Worm (Caenorhabditis elegans): ENCODE data around the gene B0353.1.

Gene B0353.1

ce11 chrIII:555650-556049 is at the start of gene B0353.1:
Gene B0353.1 (plus strand): TSS chrIII:555950.
- no peak for TF ChIP-seq unc-62 (GFP tag; optimal IDR thresholded peaks at IDR 0.05)

DNA sequence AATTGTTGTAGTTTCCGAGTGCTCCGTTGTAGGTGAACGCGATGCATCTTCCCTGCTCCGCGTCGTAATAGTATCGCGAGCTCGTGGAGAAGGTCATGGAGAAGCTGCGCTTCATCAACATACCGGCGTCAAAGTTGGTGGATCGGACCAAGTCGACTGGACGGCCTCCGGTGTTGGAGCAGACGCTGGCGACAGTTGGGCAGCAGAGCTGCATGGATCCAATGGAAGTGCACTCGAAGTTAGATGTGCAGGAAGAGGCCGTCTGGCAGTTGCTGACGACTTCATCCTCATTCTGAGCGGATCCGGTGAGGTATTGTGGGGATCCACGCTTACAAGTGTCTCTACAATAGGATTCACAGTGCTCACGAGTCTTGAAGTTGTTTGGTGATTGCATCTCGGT is 46.7 kb upstream of the B0353.1 start:
- TF ChIP-seq unc-62 (GFP tag; optimal IDR thresholded peaks at IDR 0.05): no peak

- TF ChIP-seq unc-62 (GFP tag; optimal IDR thresholded peaks at IDR 0.05): no peak
These were observed 43.6 kb upstream of the B0353.1 start, which contains the start of gene F30H5.3 for ce11 chrIII:512117-512516. Gene F30H5.3 (minus strand): TSS chrIII:512217.

DNA sequence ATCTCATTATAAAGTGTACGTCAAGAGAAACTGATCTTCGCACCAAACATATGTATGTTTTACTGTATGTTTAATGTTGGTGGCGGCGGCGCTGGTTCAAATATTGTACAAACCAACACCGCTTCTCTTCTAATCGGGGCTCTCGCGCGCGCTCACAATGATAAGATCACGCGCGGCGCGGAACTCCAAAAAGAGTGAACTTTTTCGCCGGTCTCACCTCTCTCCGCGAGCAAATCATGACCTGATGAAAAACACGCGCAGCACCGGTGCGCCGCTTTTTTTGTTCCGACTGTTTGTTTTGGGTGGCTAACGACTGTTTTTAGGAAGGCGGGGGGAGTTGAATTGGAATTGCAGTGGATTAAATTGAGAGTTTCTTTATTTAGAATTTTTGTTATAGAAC is 42.4 kb upstream of the B0353.1 start:
- no peak for TF ChIP-seq unc-62 (GFP tag; optimal IDR thresholded peaks at IDR 0.05)

DNA sequence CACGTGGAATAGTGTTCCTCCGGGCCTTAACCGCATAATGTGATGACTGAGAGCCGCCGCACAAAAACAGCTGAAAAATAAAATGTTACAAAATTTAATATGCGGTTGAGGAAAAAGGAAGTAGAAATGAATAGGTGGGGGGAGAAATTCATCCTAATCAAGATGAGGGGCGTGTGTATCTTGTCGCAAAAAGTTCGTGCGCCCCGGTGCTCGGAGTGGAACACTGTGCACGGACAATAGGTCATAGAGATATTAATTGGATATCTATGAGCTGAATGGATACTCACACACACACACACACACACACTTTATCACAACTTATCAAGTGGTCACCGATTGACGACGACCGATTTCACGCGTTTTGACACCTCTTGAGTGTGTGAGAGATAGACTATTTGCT is 31.8 kb upstream of the B0353.1 start, which contains the start of gene T22F7.3:
Gene T22F7.3 (minus strand): TSS at position 101 of the 400 bp plus-strand sequence.
- TF ChIP-seq unc-62 (GFP tag; optimal IDR thresholded peaks at IDR 0.05): no peak

DNA sequence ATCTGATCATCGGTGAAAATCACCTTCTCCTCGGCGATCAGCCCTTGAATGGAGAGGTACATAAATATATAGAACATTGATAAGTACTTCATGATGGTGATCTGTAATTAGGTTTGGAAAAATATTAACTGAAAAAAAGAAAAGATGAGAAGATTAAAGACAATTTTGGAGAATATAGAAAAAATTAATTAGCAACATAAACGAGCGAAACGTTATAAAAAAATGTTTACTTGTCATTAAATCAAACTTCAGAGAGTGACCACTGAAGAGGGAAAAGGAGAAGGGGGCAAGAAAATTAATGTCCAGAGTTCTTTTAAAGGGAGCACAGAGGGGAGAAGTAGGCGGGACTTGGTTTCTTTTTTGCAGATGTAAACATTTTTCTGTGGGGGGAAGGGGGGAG is 28.9 kb upstream of the B0353.1 start, which contains the start of gene T22F7.4:
Gene T22F7.4 (minus strand): TSS at position 101 of the 400 bp plus-strand sequence.
- no peak for TF ChIP-seq unc-62 (GFP tag; optimal IDR thresholded peaks at IDR 0.05)

DNA sequence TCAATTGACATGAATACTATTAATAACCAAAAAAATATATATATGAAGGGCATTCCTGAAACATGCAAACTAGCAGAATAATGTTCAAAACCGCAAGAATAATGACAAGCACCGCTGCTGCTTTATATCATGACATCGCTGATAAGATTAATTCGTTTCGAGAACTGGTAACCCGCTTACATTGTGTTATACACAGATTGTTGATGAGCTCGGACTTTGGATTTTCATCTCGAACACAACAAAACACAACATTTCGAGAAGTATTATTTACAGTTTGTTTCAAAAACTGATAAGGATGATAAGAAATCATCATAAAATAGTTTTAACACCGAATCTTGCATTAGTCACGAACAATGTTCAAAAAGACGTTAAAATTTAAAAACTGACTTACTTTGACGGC is 24.9 kb upstream of the B0353.1 start:
- no peak for TF ChIP-seq unc-62 (GFP tag; optimal IDR thresholded peaks at IDR 0.05)

- no peak for TF ChIP-seq unc-62 (GFP tag; optimal IDR thresholded peaks at IDR 0.05)
These were observed 23.6 kb upstream of the B0353.1 start for ce11 chrIII:532152-532551.

ce11 chrIII:535266-536107 is 20.3 kb upstream of the B0353.1 start:
- TF ChIP-seq unc-62 (GFP tag; optimal IDR thresholded peaks at IDR 0.05): no peak

- TF ChIP-seq unc-62 (GFP tag; optimal IDR thresholded peaks at IDR 0.05): no peak
These were observed 18.7 kb upstream of the B0353.1 start for ce11 chrIII:537054-537453.

DNA sequence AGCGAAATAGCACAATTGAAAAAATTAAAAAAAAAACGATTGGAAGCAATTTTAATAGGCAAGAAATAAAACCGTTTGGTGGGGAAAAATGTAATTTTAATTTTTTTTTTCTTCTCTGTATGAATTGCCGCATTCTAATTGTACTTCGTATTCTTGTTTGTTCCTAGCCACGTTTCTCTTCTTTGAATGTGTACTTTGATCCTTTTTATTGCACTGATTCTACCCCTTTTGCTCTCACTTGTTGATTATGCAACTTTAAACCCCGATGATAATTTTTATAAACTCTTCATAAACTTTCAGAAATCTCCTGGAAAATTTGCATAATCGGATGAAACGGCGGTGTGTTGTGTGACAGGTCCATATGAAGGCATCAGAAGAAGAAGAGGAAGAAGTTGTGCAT is 14.0 kb upstream of the B0353.1 start, which contains the start of gene T22F7.1:
Gene T22F7.1 (plus strand): TSS at position 301 of the 400 bp plus-strand sequence.
- no peak for TF ChIP-seq unc-62 (GFP tag; optimal IDR thresholded peaks at IDR 0.05)

DNA sequence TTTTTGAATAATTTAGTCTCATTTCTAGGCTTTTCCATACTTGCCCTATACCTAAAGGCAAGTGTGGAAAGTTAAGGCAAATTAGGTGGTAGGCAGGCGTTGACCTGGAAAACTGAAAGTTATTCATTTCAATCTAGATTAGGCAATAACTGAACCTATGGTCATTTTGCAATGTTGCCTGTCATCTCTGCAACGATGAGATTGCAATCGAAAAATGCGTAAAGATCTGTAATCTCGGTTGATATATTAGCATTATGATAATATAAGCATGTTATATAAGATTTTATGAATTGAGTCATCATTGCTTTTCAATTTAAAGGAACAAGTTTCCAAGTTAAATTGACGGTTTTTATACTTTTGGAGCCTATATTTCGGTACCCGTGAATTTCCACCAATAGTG is 8.0 kb upstream of the B0353.1 start:
- TF ChIP-seq unc-62 (GFP tag; optimal IDR thresholded peaks at IDR 0.05): no peak

DNA sequence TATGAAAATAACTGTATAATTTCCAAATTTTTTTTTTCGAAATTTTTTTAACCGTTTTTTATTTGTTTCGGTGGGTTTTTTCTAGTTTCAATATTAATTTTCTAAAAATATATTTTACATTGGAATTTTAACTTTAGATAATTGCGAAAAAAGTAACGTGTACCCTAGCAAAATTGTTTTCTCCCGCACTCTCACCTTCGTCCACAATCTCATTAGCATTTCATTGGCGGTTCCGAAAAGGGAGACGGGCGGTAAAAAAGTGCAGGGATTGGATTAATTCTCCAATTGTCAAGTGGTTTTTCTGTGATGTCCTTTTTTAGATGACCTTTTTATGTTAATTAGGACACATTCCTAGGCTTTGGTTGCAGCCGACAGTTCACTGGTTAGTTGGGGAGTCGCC is 6.5 kb upstream of the B0353.1 start:
- TF ChIP-seq unc-62 (GFP tag; optimal IDR thresholded peaks at IDR 0.05): no peak

DNA sequence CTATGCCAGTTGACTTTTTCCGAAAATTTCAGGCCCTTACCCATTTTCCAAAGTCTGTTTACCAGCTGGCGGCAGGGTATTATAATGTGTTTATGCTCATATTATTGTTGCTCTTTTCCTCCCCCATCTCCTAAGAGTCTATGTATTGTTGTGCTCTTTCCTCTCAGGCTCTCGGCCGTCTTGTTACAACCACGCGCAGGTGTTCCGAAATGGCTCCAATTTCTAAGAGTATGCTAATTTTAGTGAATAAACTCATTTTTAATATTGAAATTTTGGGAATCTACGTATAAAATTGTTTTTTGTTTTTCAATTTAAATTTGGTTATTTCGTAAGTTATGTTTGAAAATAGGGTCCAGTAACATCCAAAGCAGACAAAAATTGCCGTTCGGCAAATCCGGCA is 2.3 kb downstream of the B0353.1 start:
- TF ChIP-seq unc-62 (GFP tag; optimal IDR thresholded peaks at IDR 0.05): no peak

DNA sequence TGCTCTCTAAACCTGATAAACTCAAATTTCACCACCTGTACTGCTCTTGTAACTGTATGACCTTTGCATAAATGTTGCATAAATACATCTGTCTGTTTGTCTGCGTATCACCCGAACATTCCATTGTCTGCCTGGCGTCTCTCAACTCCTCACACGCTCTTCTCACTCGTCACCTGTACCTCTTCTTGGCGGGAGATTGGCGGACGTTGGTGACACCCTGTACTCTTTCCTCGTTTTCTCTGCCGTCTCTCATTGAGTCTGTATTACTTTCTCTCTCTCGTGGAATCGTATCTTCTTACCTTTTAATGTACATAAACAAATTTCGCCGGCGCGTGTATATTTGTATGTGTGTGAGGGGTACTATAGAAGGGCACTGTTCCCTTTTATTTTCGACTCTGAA is 3.1 kb downstream of the B0353.1 start:
- no peak for TF ChIP-seq unc-62 (GFP tag; optimal IDR thresholded peaks at IDR 0.05)

ce11 chrIII:563755-564154 is 8.0 kb downstream of the B0353.1 start:
- no peak for TF ChIP-seq unc-62 (GFP tag; optimal IDR thresholded peaks at IDR 0.05)

DNA sequence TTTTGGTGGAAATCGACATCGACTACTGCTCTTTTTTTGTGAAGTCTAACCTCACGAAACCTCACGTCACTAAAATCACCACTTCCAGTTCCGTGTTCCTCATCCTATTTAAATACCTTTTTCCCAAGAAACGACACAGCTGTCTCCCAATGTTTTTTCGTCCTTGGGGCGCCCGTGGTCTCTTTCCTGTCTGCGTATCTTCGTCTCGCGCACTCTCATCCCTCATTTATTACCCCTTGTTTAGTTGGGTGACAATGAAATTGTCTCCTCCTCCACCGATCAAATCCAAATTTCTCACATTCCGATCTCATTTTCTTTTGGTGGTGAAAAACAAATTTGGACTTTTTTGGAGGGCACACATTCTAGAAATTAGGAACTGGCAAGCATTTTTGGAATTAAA is 9.0 kb downstream of the B0353.1 start:
- TF ChIP-seq unc-62 (GFP tag; optimal IDR thresholded peaks at IDR 0.05): no peak
